Worm (Caenorhabditis elegans): ENCODE measurements around the gene Y24D9B.1.

ce11 chrIV:4290472-4290871 is 26.7 kb upstream of the Y24D9B.1 start, which contains the start of gene dct-7:
- TF ChIP-seq lin-13 (tag; optimal IDR thresholded peaks at IDR 0.05) (no peak), ztf-11 (tag; optimal IDR thresholded peaks at IDR 0.05) (no peak), ceh-39 (tag; optimal IDR thresholded peaks at IDR 0.05) (no peak), unc-39 (tag; optimal IDR thresholded peaks at IDR 0.05) (no peak), pha-4 (tag; optimal IDR thresholded peaks at IDR 0.05) (no peak), unc-62 (GFP tag; optimal IDR thresholded peaks at IDR 0.05) (no peak), nhr-28 (tag; optimal IDR thresholded peaks at IDR 0.05) (no peak), elt-3 (tag; optimal IDR thresholded peaks at IDR 0.05) (no peak), nhr-76 (tag; optimal IDR thresholded peaks at IDR 0.05) (no peak), snpc-4 (tag; optimal IDR thresholded peaks at IDR 0.05) (no peak), elt-1 (tag; optimal IDR thresholded peaks at IDR 0.05; ENCODE audit: borderline replicate concordance, insufficient read depth) (no peak), flh-1 (GFP tag; optimal IDR thresholded peaks at IDR 0.05) (no peak), M03D4.4 (tag; optimal IDR thresholded peaks at IDR 0.05) (no peak)

Measured in whole organism, mixed stage, embryonic.